Fruit fly (Drosophila melanogaster) whole organism, embryonic: ENCODE measurements around the gene rhea.

Source experiments
- ATbp ChIP-seq: fragments of 200-800 bp; sonication (Bioruptor generic); optimal IDR thresholded peaks from 2 replicates; lab custom pipeline; 2017; ENCODE audit warnings: missing biosample characterization, mild to moderate bottlenecking, missing genetic modification characterization, missing genetic modification reagents
- Atf3 ChIP-seq: fragments of 200-800 bp; sonication (Bioruptor generic); optimal IDR thresholded peaks from 3 replicates; lab custom pipeline; 2016; ENCODE audit warnings: missing biosample characterization, missing genetic modification characterization
- Atf6 ChIP-seq: fragments of 200-800 bp; sonication (Bioruptor generic); IDR thresholded peaks from 2 replicates; pipeline ENCODE4 v1.3.6; 2022; ENCODE audit warnings: missing biosample characterization, missing genetic modification characterization
- BEAF-32 ChIP-seq: fragments of 200-800 bp; sonication (Bioruptor generic); optimal IDR thresholded peaks from 3 replicates; lab custom pipeline; 2017; ENCODE audit warnings: missing biosample characterization, missing genetic modification characterization, mild to moderate bottlenecking, moderate library complexity, missing genetic modification reagents
- Bgb ChIP-seq: fragments of 200-800 bp; sonication (Bioruptor generic); IDR thresholded peaks from 2 replicates; pipeline ENCODE4 v1.3.6; 2022; ENCODE audit warnings: missing biosample characterization, missing genetic modification characterization; ENCODE audit not compliant: partially characterized antibody
- Bteb2 ChIP-seq: fragments of 200-800 bp; sonication (Bioruptor generic); optimal IDR thresholded peaks from 2 replicates; lab custom pipeline; 2016; ENCODE audit warnings: missing biosample characterization, missing genetic modification characterization
- CG10267 ChIP-seq: fragments of 200-800 bp; sonication (Bioruptor generic); optimal IDR thresholded peaks from 2 replicates; lab custom pipeline; 2018; ENCODE audit warnings: missing biosample characterization, mild to moderate bottlenecking, missing genetic modification characterization, moderate library complexity
- CG10321 ChIP-seq: fragments of 200-800 bp; sonication (Bioruptor generic); IDR thresholded peaks from 2 replicates; pipeline ENCODE4 v1.3.6; 2022; ENCODE audit warnings: missing biosample characterization, missing genetic modification characterization
- CG11696 ChIP-seq: fragments of 200-800 bp; sonication (Bioruptor generic); IDR thresholded peaks from 2 replicates; pipeline ENCODE4 v1.3.6; 2022; ENCODE audit warnings: missing biosample characterization, missing genetic modification characterization
- CG13287 ChIP-seq: fragments of 200-800 bp; sonication (Bioruptor generic); IDR thresholded peaks from 2 replicates; pipeline ENCODE4 v1.3.6; 2022; ENCODE audit warnings: missing biosample characterization, missing genetic modification characterization; ENCODE audit not compliant: partially characterized antibody
- CG14050 ChIP-seq: fragments of 200-800 bp; sonication (Bioruptor generic); IDR thresholded peaks from 3 replicates; pipeline ENCODE4 v1.3.6; 2022; ENCODE audit warnings: missing biosample characterization, missing genetic modification characterization
- CG14667 ChIP-seq: fragments of 200-800 bp; sonication (Bioruptor generic); IDR thresholded peaks from 2 replicates; pipeline ENCODE4 v1.3.6; 2022; ENCODE audit warnings: missing biosample characterization, missing genetic modification characterization
- CG15514 ChIP-seq: fragments of 200-800 bp; sonication (Bioruptor generic); optimal IDR thresholded peaks from 3 replicates; lab custom pipeline; 2017; ENCODE audit warnings: missing biosample characterization, missing genetic modification characterization, mild to moderate bottlenecking, moderate library complexity, missing genetic modification reagents
- CG16813 ChIP-seq: fragments of 200-800 bp; sonication (Bioruptor generic); IDR thresholded peaks from 3 replicates; pipeline ENCODE4 v1.3.6; 2022; ENCODE audit warnings: missing biosample characterization, missing genetic modification characterization; ENCODE audit not compliant: partially characterized antibody
- CG17361 ChIP-seq: fragments of 200-800 bp; sonication (Bioruptor generic); IDR thresholded peaks from 3 replicates; pipeline ENCODE4 v1.3.6; 2022; ENCODE audit warnings: missing biosample characterization, missing genetic modification characterization
- CG18619 ChIP-seq: fragments of 200-800 bp; sonication (Bioruptor generic); optimal IDR thresholded peaks from 3 replicates; lab custom pipeline; 2017; ENCODE audit warnings: missing biosample characterization, mild to moderate bottlenecking, missing genetic modification characterization
- CG31224 ChIP-seq: fragments of 200-800 bp; sonication (Bioruptor generic); IDR thresholded peaks from 2 replicates; pipeline ENCODE4 v1.3.6; 2022; ENCODE audit warnings: missing biosample characterization, missing genetic modification characterization
- CG31441 ChIP-seq: fragments of 200-800 bp; sonication (Bioruptor generic); IDR thresholded peaks from 2 replicates; pipeline ENCODE4 v1.3.6; 2022; ENCODE audit warnings: missing biosample characterization, missing genetic modification characterization
- CG3407 ChIP-seq: fragments of 200-800 bp; sonication (Bioruptor generic); optimal IDR thresholded peaks from 2 replicates; lab custom pipeline; 2018; ENCODE audit warnings: missing biosample characterization, mild to moderate bottlenecking, missing genetic modification characterization
- CG34224 ChIP-seq: fragments of 200-800 bp; sonication (Bioruptor generic); IDR thresholded peaks from 3 replicates; pipeline ENCODE4 v1.3.6; 2022; ENCODE audit warnings: missing biosample characterization, missing genetic modification characterization; ENCODE audit not compliant: partially characterized antibody
- CG34422 ChIP-seq: fragments of 200-800 bp; sonication (Bioruptor generic); IDR thresholded peaks from 3 replicates; pipeline ENCODE4 v1.3.6; 2022; ENCODE audit warnings: missing biosample characterization, missing genetic modification characterization
- CG43689 ChIP-seq: fragments of 200-800 bp; sonication (Bioruptor generic); IDR thresholded peaks from 2 replicates; pipeline ENCODE4 v1.3.6; 2022; ENCODE audit warnings: missing biosample characterization, missing genetic modification characterization
- CG4854 ChIP-seq: fragments of 200-800 bp; sonication (Bioruptor generic); optimal IDR thresholded peaks from 2 replicates; lab custom pipeline; 2016; ENCODE audit warnings: missing biosample characterization, missing genetic modification characterization, inconsistent platforms
- CG6791 ChIP-seq: fragments of 200-800 bp; sonication (Bioruptor generic); IDR thresholded peaks from 3 replicates; pipeline ENCODE4 v1.3.6; 2022; ENCODE audit warnings: missing biosample characterization, missing genetic modification characterization; ENCODE audit not compliant: partially characterized antibody
- CG8765 ChIP-seq: fragments of 200-800 bp; sonication (Bioruptor generic); IDR thresholded peaks from 2 replicates; pipeline ENCODE4 v1.3.6; 2022; ENCODE audit warnings: missing biosample characterization, missing genetic modification characterization
- CG9215 ChIP-seq: fragments of 200-800 bp; sonication (Bioruptor generic); IDR thresholded peaks from 2 replicates; pipeline ENCODE4 v1.3.6; 2022; ENCODE audit warnings: missing biosample characterization, missing genetic modification characterization
- D19A ChIP-seq: fragments of 200-800 bp; optimal IDR thresholded peaks from 3 replicates; lab custom pipeline; 2019; ENCODE audit warnings: missing biosample characterization, mild to moderate bottlenecking, missing genetic modification characterization, moderate library complexity
- Dp ChIP-seq: fragments of 200-800 bp; sonication (Bioruptor generic); optimal IDR thresholded peaks from 2 replicates; lab custom pipeline; 2018; ENCODE audit warnings: missing biosample characterization, mild to moderate bottlenecking, missing genetic modification characterization, moderate library complexity
- Drgx ChIP-seq: fragments of 200-800 bp; sonication (Bioruptor generic); IDR thresholded peaks from 2 replicates; pipeline ENCODE4 v1.3.6; 2022; ENCODE audit warnings: missing biosample characterization, missing genetic modification characterization
- Med ChIP-seq: fragments of 200-800 bp; sonication (Bioruptor generic); peaks from one replicate; lab custom pipeline; 2016; ENCODE audit warnings: missing biosample characterization, missing genetic modification characterization, mild to moderate bottlenecking, inconsistent platforms, moderate library complexity
- Poxn ChIP-seq: fragments of 200-800 bp; sonication (Bioruptor generic); IDR thresholded peaks from 2 replicates; pipeline ENCODE4 v1.3.6; 2022; ENCODE audit warnings: missing biosample characterization, missing genetic modification characterization
- Ravus ChIP-seq: fragments of 200-800 bp; sonication (Bioruptor generic); IDR thresholded peaks from 2 replicates; pipeline ENCODE4 v1.3.6; 2022; ENCODE audit warnings: missing biosample characterization, missing genetic modification characterization
- YL-1 ChIP-seq: fragments of 200-800 bp; sonication (Bioruptor generic); optimal IDR thresholded peaks from 3 replicates; lab custom pipeline; 2017; ENCODE audit warnings: missing biosample characterization, mild to moderate bottlenecking, missing genetic modification characterization
- amos ChIP-seq: fragments of 200-800 bp; sonication (Bioruptor generic); IDR thresholded peaks from 2 replicates; pipeline ENCODE4 v1.3.6; 2022; ENCODE audit warnings: missing biosample characterization, missing genetic modification characterization; ENCODE audit not compliant: partially characterized antibody
- az2 ChIP-seq: fragments of 200-800 bp; sonication (Bioruptor generic); optimal IDR thresholded peaks from 3 replicates; lab custom pipeline; 2016; ENCODE audit warnings: missing biosample characterization, missing genetic modification characterization
- crol ChIP-seq: fragments of 200-800 bp; sonication (Bioruptor generic); IDR thresholded peaks from 2 replicates; pipeline ENCODE4 v1.3.6; 2022; ENCODE audit warnings: missing biosample characterization, missing genetic modification characterization
- da ChIP-seq: fragments of 200-800 bp; sonication (Bioruptor generic); optimal IDR thresholded peaks from 2 replicates; lab custom pipeline; 2016; ENCODE audit warnings: missing biosample characterization, missing genetic modification characterization
- exex ChIP-seq: fragments of 200-800 bp; sonication (Bioruptor generic); optimal IDR thresholded peaks from 4 replicates; lab custom pipeline; 2018; ENCODE audit warnings: missing biosample characterization, mild to moderate bottlenecking, missing genetic modification characterization, moderate library complexity
- fd3F ChIP-seq: fragments of 200-800 bp; sonication (Bioruptor generic); optimal IDR thresholded peaks from 2 replicates; lab custom pipeline; 2018; ENCODE audit warnings: missing biosample characterization, mild to moderate bottlenecking, missing genetic modification characterization, moderate library complexity
- fru ChIP-seq: fragments of >200 bp; optimal IDR thresholded peaks from 2 replicates; lab custom pipeline; 2017
- hbn ChIP-seq: fragments of 200-800 bp; sonication (Bioruptor generic); IDR thresholded peaks from 2 replicates; pipeline ENCODE4 v1.3.6; 2022; ENCODE audit warnings: missing biosample characterization, missing genetic modification characterization; ENCODE audit not compliant: partially characterized antibody
- lola ChIP-seq, 3 experiments: fragments of >200 bp in 2 of 3; fragments of 200-800 bp in 1 of 3; sonication (Bioruptor generic) in 1 of 3; optimal IDR thresholded peaks; 2 replicates each; lab custom pipeline; 2017 to 2019; ENCODE audit warnings: missing biosample characterization in 3 of 3, missing genetic modification characterization in 3 of 3, mild to moderate bottlenecking in 1 of 3, moderate library complexity in 1 of 3
- otp ChIP-seq: fragments of 200-800 bp; sonication (Bioruptor generic); IDR thresholded peaks from 3 replicates; pipeline ENCODE4, ENCODE4 v1.3.6; 2022; ENCODE audit warnings: missing biosample characterization, missing genetic modification characterization
- sd ChIP-seq: fragments of 200-800 bp; sonication (Bioruptor generic); optimal IDR thresholded peaks from 3 replicates; lab custom pipeline; 2018; ENCODE audit warnings: missing biosample characterization, mild to moderate bottlenecking, missing genetic modification characterization, moderate library complexity
- so ChIP-seq: fragments of 200-800 bp; sonication (Bioruptor generic); IDR thresholded peaks from 3 replicates; pipeline ENCODE4 v1.3.6; 2022; ENCODE audit warnings: missing biosample characterization, missing genetic modification characterization
- sug ChIP-seq: fragments of 200-800 bp; optimal IDR thresholded peaks from 2 replicates; lab custom pipeline; 2019; ENCODE audit warnings: missing biosample characterization, mild to moderate bottlenecking, missing genetic modification characterization, moderate library complexity
- tap ChIP-seq: fragments of 200-800 bp; optimal IDR thresholded peaks from 3 replicates; lab custom pipeline; 2019; ENCODE audit warnings: missing biosample characterization, mild to moderate bottlenecking, missing genetic modification characterization, moderate library complexity
- tup ChIP-seq: fragments of 200-800 bp; sonication (Bioruptor generic); optimal IDR thresholded peaks from 2 replicates; lab custom pipeline; 2016; ENCODE audit warnings: missing biosample characterization, mild to moderate bottlenecking, missing genetic modification characterization, moderate library complexity
- twi ChIP-seq: fragments of 200-800 bp; optimal IDR thresholded peaks from 2 replicates; lab custom pipeline; 2019; ENCODE audit warnings: missing biosample characterization, mild to moderate bottlenecking, missing genetic modification characterization, moderate library complexity
- yki ChIP-seq: fragments of >200 bp; optimal IDR thresholded peaks from 3 replicates; lab custom pipeline; 2018
- zen2 ChIP-seq: fragments of 200-800 bp; sonication (Bioruptor generic); IDR thresholded peaks from 3 replicates; pipeline ENCODE4 v1.3.6; 2022; ENCODE audit warnings: missing biosample characterization, missing genetic modification characterization; ENCODE audit not compliant: partially characterized antibody

The rhea gene

DNA sequence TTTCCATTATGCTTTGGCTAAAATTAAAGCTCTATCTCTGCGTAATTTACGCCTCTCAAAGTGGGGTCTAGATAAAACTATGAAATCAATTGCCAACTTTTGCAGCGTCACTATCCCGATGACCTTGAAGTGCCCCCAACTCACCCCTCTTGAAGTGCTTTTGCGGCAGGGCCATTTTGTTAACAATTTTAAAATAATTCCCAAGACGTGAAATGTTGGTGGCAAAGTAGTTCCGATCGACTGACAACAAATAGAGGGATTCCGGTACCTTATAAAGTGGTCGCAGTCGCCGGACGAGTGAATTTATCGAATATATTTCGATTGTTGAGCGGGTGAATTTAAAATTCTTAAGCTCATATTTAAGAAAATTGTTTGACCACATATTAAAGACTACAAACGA is 21.5 kb upstream of the rhea start, which contains the start of gene GstO2 (continued):
- no peak for TF ChIP-seq da (GFP tag; lab: Kevin White, UChicago)
- no peak for TF ChIP-seq CG17361 (GFP tag; lab: Robert Waterston, UW)
- TF ChIP-seq fd3F (GFP tag; lab: Kevin White, UChicago), result no peak
- peak; percentile 65 for TF ChIP-seq Med
- peak; percentile 42; the same call in 1 of the 3 replicates for TF ChIP-seq CG34224 (GFP tag; lab: Robert Waterston, UW)
- no peak for TF ChIP-seq Ravus (GFP tag; lab: Robert Waterston, UW)
- TF ChIP-seq CG31441 (GFP tag; lab: Robert Waterston, UW), result no peak
- no peak for TF ChIP-seq CG10321
- no peak for TF ChIP-seq CG9215
- TF ChIP-seq CG6791, result no peak; the same call in 2 of the 3 replicates
- peak; percentile 50 for TF ChIP-seq Bgb (GFP tag; lab: Robert Waterston, UW)
- no peak for TF ChIP-seq Bteb2 (GFP tag; lab: Kevin White, UChicago)
- no peak for TF ChIP-seq az2 (GFP tag; lab: Kevin White, UChicago)
- TF ChIP-seq CG43689 (GFP tag; lab: Robert Waterston, UW), result no peak
- no peak for TF ChIP-seq CG8765 (GFP tag; lab: Robert Waterston, UW)
- no peak for TF ChIP-seq yki (lab: Kevin White, UChicago)
- TF ChIP-seq CG13287 (GFP tag; lab: Robert Waterston, UW), result peak; percentile 68
- peak; percentile 46; the same call in 1 of the 2 replicates for TF ChIP-seq hbn
- TF ChIP-seq YL-1 (GFP tag; lab: Kevin White, UChicago), result no peak
- no peak for TF ChIP-seq lola (GFP tag; optimal IDR thresholded peaks at IDR 0.05; lab: Kevin White, UChicago)
- TF ChIP-seq fru, result no peak
- TF ChIP-seq tap (tag; lab: Kevin White, UChicago), result no peak
- peak; percentile 28; the same call in 1 of the 3 replicates for TF ChIP-seq CG16813 (GFP tag; lab: Robert Waterston, UW)
- TF ChIP-seq sug (tag; lab: Kevin White, UChicago), result peak; percentile 62
- TF ChIP-seq CG34422 (GFP tag; lab: Robert Waterston, UW), result peak; percentile 1; the same call in 1 of the 3 replicates
- TF ChIP-seq so (GFP tag; lab: Robert Waterston, UW), result no peak
- TF ChIP-seq D19A, result no peak
- TF ChIP-seq CG3407, result no peak
- no peak for TF ChIP-seq twi (tag; lab: Kevin White, UChicago)
- TF ChIP-seq otp, result no peak
- no peak for TF ChIP-seq CG14667 (GFP tag; lab: Robert Waterston, UW)
- TF ChIP-seq Poxn, result no peak
- TF ChIP-seq CG18619, result no peak
- peak; percentile 4 for TF ChIP-seq CG10267
- TF ChIP-seq sd, result no peak
- no peak for TF ChIP-seq CG11696 (GFP tag; lab: Robert Waterston, UW)
- TF ChIP-seq BEAF-32 (GFP tag; lab: Kevin White, UChicago), result peak; percentile 44
- TF ChIP-seq CG14050 (GFP tag; lab: Robert Waterston, UW), result no peak
- TF ChIP-seq exex (tag; lab: Kevin White, UChicago), result peak; percentile 33
- no peak for TF ChIP-seq Drgx (GFP tag; lab: Robert Waterston, UW)
- no peak for TF ChIP-seq CG4854 (GFP tag; lab: Kevin White, UChicago)
- no peak for TF ChIP-seq CG31224 (GFP tag; lab: Robert Waterston, UW)
- peak; percentile 87 for TF ChIP-seq Dp
- TF ChIP-seq crol (GFP tag; lab: Robert Waterston, UW), result no peak
- TF ChIP-seq CG15514 (GFP tag; lab: Kevin White, UChicago), result peak; percentile 98
- no peak for TF ChIP-seq tup (GFP tag; lab: Kevin White, UChicago)
- no peak for TF ChIP-seq ATbp (GFP tag; lab: Kevin White, UChicago)
- no peak; the same call in 1 of the 2 replicates for TF ChIP-seq amos (GFP tag; lab: Robert Waterston, UW)
- TF ChIP-seq Atf6 (GFP tag; lab: Robert Waterston, UW), result no peak
- TF ChIP-seq Atf3 (GFP tag; lab: Kevin White, UChicago), result no peak
- TF ChIP-seq zen2, result no peak; the same call in 2 of the 3 replicates
